Fruit fly (Drosophila melanogaster): Measurements from ENCODE around the gene RpS3.

DNA sequence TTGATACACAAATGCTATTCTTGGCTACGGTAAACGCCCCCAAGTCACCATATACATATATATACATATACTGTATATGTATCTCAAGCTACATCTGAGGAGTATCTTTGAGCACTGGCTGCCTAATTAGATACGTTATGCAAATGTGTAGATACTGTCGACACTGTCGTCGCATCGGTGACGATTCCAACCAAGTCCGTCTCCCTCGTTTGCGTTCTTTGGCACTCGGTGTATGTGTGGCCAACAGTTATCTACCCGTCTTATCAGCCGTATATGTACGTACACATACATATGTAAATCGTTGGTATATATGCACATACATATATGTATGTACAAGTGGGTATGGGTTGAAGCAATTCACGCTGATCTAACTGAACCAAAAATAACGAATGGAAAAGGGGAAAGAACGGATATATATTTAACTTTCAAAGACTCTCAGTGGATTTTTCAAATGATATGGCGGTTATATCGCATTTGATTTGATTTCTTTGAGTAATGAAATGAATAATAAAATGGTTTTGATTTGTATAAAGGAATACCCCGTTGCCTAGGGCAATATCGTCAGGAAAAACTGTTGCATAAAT lies 16.8 kb upstream of the RpS3 start:
- no peak for TF ChIP-seq fd96Ca (GFP tag; IDR thresholded peaks at IDR 0.05)
- no peak for TF ChIP-seq gl (tag; optimal IDR thresholded peaks at IDR 0.05)
- TF ChIP-seq CG9948 (tag; optimal IDR thresholded peaks at IDR 0.05): no peak
- no peak for TF ChIP-seq CG14655 (GFP tag; optimal IDR thresholded peaks at IDR 0.05)
- TF ChIP-seq EcR (GFP tag; optimal IDR thresholded peaks at IDR 0.05): no peak
- TF ChIP-seq Pif1B (GFP tag; optimal IDR thresholded peaks at IDR 0.05): no peak
- TF ChIP-seq rn (GFP tag; IDR thresholded peaks at IDR 0.05): no peak
- no peak for TF ChIP-seq CG13204 (GFP tag; optimal IDR thresholded peaks at IDR 0.05)
- no peak for TF ChIP-seq CG17806 (tag; optimal IDR thresholded peaks at IDR 0.05)
- TF ChIP-seq CG8159 (tag; optimal IDR thresholded peaks at IDR 0.05): no peak
- TF ChIP-seq D1 (tag; optimal IDR thresholded peaks at IDR 0.05): no peak
- TF ChIP-seq CG10348 (GFP tag; IDR thresholded peaks at IDR 0.05): no peak
- no peak for TF ChIP-seq CG32121 (GFP tag; IDR thresholded peaks at IDR 0.05)
- TF ChIP-seq Ets98B (GFP tag; IDR thresholded peaks at IDR 0.05): no peak

Measured in whole organism, pupa.